Worm (Caenorhabditis elegans): ENCODE data around the gene syp-1.
A peak's percentile ranks its signal among the peaks of the same experiment; 100 is the strongest.

syp-1 gene

ce11 chrV:16401519-16401918 is 2.6 kb upstream of the syp-1 start, which contains the start of gene F13A7.14 (continued):
- peak; percentile 59 for TF ChIP-seq lsy-2 (tag; optimal IDR thresholded peaks at IDR 0.05)
- no peak for TF ChIP-seq pha-4 (tag; optimal IDR thresholded peaks at IDR 0.05)
- peak; percentile 47 for TF ChIP-seq nhr-237 (tag; optimal IDR thresholded peaks at IDR 0.05)
- no peak for TF ChIP-seq unc-39 (tag; optimal IDR thresholded peaks at IDR 0.05)

ce11 chrV:16405366-16405765 is 1.3 kb downstream of the syp-1 start:
- no peak for TF ChIP-seq elt-1 (tag; optimal IDR thresholded peaks at IDR 0.05; ENCODE audit: borderline replicate concordance, insufficient read depth)
- no peak for TF ChIP-seq ces-1 (GFP tag; optimal IDR thresholded peaks at IDR 0.05)
- TF ChIP-seq ham-2 (GFP tag; optimal IDR thresholded peaks at IDR 0.05) = no peak
- TF ChIP-seq nhr-237 (tag; optimal IDR thresholded peaks at IDR 0.05) = no peak
- TF ChIP-seq blmp-1 (tag; optimal IDR thresholded peaks at IDR 0.05) = no peak
- TF ChIP-seq lin-32 (GFP tag; optimal IDR thresholded peaks at IDR 0.05) = no peak
- no peak for TF ChIP-seq mab-5 (tag; optimal IDR thresholded peaks at IDR 0.05)
- TF ChIP-seq mep-1 (tag; optimal IDR thresholded peaks at IDR 0.05) = no peak
- TF ChIP-seq unc-120 (tag; optimal IDR thresholded peaks at IDR 0.05; ENCODE audit: poor library complexity, severe bottlenecking) = no peak
- TF ChIP-seq unc-62 (GFP tag; optimal IDR thresholded peaks at IDR 0.05) = no peak
- TF ChIP-seq elt-3 (tag; optimal IDR thresholded peaks at IDR 0.05) = no peak
- no peak for TF ChIP-seq sptf-1 (tag; optimal IDR thresholded peaks at IDR 0.05)
- no peak for TF ChIP-seq ceh-39 (tag; optimal IDR thresholded peaks at IDR 0.05)
- no peak for TF ChIP-seq sem-2 (GFP tag; optimal IDR thresholded peaks at IDR 0.05)

ce11 chrV:16406357-16406756 is 2.3 kb downstream of the syp-1 start:
- TF ChIP-seq ztf-11 (tag; optimal IDR thresholded peaks at IDR 0.05) (no peak), zip-8 (tag; optimal IDR thresholded peaks at IDR 0.05) (peak; percentile 57), elt-1 (tag; optimal IDR thresholded peaks at IDR 0.05; ENCODE audit: borderline replicate concordance, insufficient read depth) (no peak), ceh-43 (GFP tag; optimal IDR thresholded peaks at IDR 0.05) (no peak), lin-13 (tag; optimal IDR thresholded peaks at IDR 0.05) (no peak), sptf-1 (tag; optimal IDR thresholded peaks at IDR 0.05) (no peak), M03D4.4 (tag; optimal IDR thresholded peaks at IDR 0.05) (no peak), sem-2 (GFP tag; optimal IDR thresholded peaks at IDR 0.05) (no peak)

ce11 chrV:16407663-16408062 is 3.6 kb downstream of the syp-1 start, which contains the start of gene F26D2.3:
TSS of gene F26D2.3 (plus strand) at chrV:16407963.
- TF ChIP-seq drap-1 (GFP tag; optimal IDR thresholded peaks at IDR 0.05) (no peak), ces-1 (GFP tag; optimal IDR thresholded peaks at IDR 0.05) (no peak), nhr-2 (tag; optimal IDR thresholded peaks at IDR 0.05) (no peak), bed-3 (GFP tag; optimal IDR thresholded peaks at IDR 0.05) (no peak), mls-2 (tag; optimal IDR thresholded peaks at IDR 0.05) (no peak), tbx-8 (GFP tag; optimal IDR thresholded peaks at IDR 0.05) (no peak)

ce11 chrV:16410521-16410920 is 6.4 kb downstream of the syp-1 start, which contains the start of gene srh-145:
TSS of gene srh-145 (plus strand) at chrV:16410713.
- TF ChIP-seq lin-13 (tag; optimal IDR thresholded peaks at IDR 0.05) = no peak
- TF ChIP-seq hlh-1 (tag; optimal IDR thresholded peaks at IDR 0.05) = no peak
- TF ChIP-seq nhr-28 (tag; optimal IDR thresholded peaks at IDR 0.05) = no peak
- no peak for TF ChIP-seq sem-2 (GFP tag; optimal IDR thresholded peaks at IDR 0.05)
- TF ChIP-seq ham-2 (GFP tag; optimal IDR thresholded peaks at IDR 0.05) = no peak
- TF ChIP-seq flh-1 (GFP tag; optimal IDR thresholded peaks at IDR 0.05) = no peak
- no peak for TF ChIP-seq lin-32 (GFP tag; optimal IDR thresholded peaks at IDR 0.05)
- TF ChIP-seq nhr-237 (tag; optimal IDR thresholded peaks at IDR 0.05) = no peak

ce11 chrV:16417014-16417413 is 12.9 kb downstream of the syp-1 start, which contains the start of gene str-55:
TSS of gene str-55 (minus strand) at chrV:16417114.
- TF ChIP-seq zip-8 (tag; optimal IDR thresholded peaks at IDR 0.05) (no peak), ztf-11 (tag; optimal IDR thresholded peaks at IDR 0.05) (no peak), unc-120 (tag; optimal IDR thresholded peaks at IDR 0.05; ENCODE audit: poor library complexity, severe bottlenecking) (no peak), unc-39 (tag; optimal IDR thresholded peaks at IDR 0.05) (no peak), sptf-1 (tag; optimal IDR thresholded peaks at IDR 0.05) (no peak), nhr-2 (tag; optimal IDR thresholded peaks at IDR 0.05) (no peak), mls-2 (tag; optimal IDR thresholded peaks at IDR 0.05) (no peak), lsy-2 (tag; optimal IDR thresholded peaks at IDR 0.05) (no peak), elt-1 (tag; optimal IDR thresholded peaks at IDR 0.05; ENCODE audit: borderline replicate concordance, insufficient read depth) (no peak), ces-1 (GFP tag; optimal IDR thresholded peaks at IDR 0.05) (no peak), tbx-8 (GFP tag; optimal IDR thresholded peaks at IDR 0.05) (no peak), drap-1 (GFP tag; optimal IDR thresholded peaks at IDR 0.05) (no peak), elt-3 (tag; optimal IDR thresholded peaks at IDR 0.05) (no peak), pha-4 (tag; optimal IDR thresholded peaks at IDR 0.05) (no peak), unc-62 (GFP tag; optimal IDR thresholded peaks at IDR 0.05) (no peak), nhr-28 (tag; optimal IDR thresholded peaks at IDR 0.05) (no peak), hlh-1 (tag; optimal IDR thresholded peaks at IDR 0.05) (no peak), ceh-43 (GFP tag; optimal IDR thresholded peaks at IDR 0.05) (no peak)

Measured in whole organism, mixed stage, embryonic.